Fruit fly (Drosophila melanogaster) whole organism, embryonic: ENCODE measurements around the gene CARPB.

Source experiments
- ATbp ChIP-seq: fragments of 200-800 bp; sonication (Bioruptor generic); optimal IDR thresholded peaks from 2 replicates; lab custom pipeline; 2017; ENCODE audit warnings: missing biosample characterization, mild to moderate bottlenecking, missing genetic modification characterization, missing genetic modification reagents
- Blimp-1 ChIP-seq: fragments of 200-800 bp; sonication (Bioruptor generic); optimal IDR thresholded peaks from 3 replicates; lab custom pipeline; 2018; ENCODE audit warnings: missing biosample characterization, missing genetic modification characterization, mild to moderate bottlenecking, moderate library complexity, missing genetic modification reagents
- Bteb2 ChIP-seq: fragments of 200-800 bp; sonication (Bioruptor generic); optimal IDR thresholded peaks from 2 replicates; lab custom pipeline; 2016; ENCODE audit warnings: missing biosample characterization, missing genetic modification characterization
- CG11247 ChIP-seq: fragments of 200-800 bp; sonication (Bioruptor generic); IDR thresholded peaks from 2 replicates; pipeline ENCODE4 v1.3.6; 2022; ENCODE audit warnings: missing biosample characterization, missing genetic modification characterization
- CG12236 ChIP-seq: fragments of 200-800 bp; sonication (Bioruptor generic); optimal IDR thresholded peaks from 2 replicates; lab custom pipeline; 2016; ENCODE audit warnings: missing biosample characterization, missing genetic modification characterization
- CG12299 ChIP-seq: fragments of 200-800 bp; sonication (Bioruptor generic); optimal IDR thresholded peaks from 2 replicates; lab custom pipeline; 2018; ENCODE audit warnings: missing biosample characterization, mild to moderate bottlenecking, missing genetic modification characterization
- CG15073 ChIP-seq: fragments of 200-800 bp; sonication (Bioruptor generic); optimal IDR thresholded peaks from 2 replicates; lab custom pipeline; 2016; ENCODE audit warnings: missing biosample characterization, missing genetic modification characterization
- CG16863 ChIP-seq: fragments of 200-800 bp; sonication (Bioruptor generic); optimal IDR thresholded peaks from 3 replicates; lab custom pipeline; 2016; ENCODE audit warnings: missing biosample characterization, missing genetic modification characterization
- CG17829 ChIP-seq: fragments of 200-800 bp; optimal IDR thresholded peaks from 2 replicates; lab custom pipeline; 2019; ENCODE audit warnings: missing biosample characterization, mild to moderate bottlenecking, missing genetic modification characterization, moderate library complexity
- CG2678 ChIP-seq: fragments of 200-800 bp; sonication (Bioruptor generic); optimal IDR thresholded peaks from 3 replicates; lab custom pipeline; 2019; ENCODE audit warnings: missing biosample characterization, mild to moderate bottlenecking, missing genetic modification characterization, moderate library complexity
- CG32767 ChIP-seq: fragments of 200-800 bp; sonication (Bioruptor generic); IDR thresholded peaks from 2 replicates; pipeline ENCODE4 v1.3.6; 2022; ENCODE audit warnings: missing biosample characterization, missing genetic modification characterization
- CG4360 ChIP-seq: fragments of 200-800 bp; sonication (Bioruptor generic); IDR thresholded peaks from 2 replicates; pipeline ENCODE4 v1.3.6; 2022; ENCODE audit warnings: missing biosample characterization, missing genetic modification characterization
- CG4820 ChIP-seq: fragments of 200-800 bp; sonication (Bioruptor generic); optimal IDR thresholded peaks from 3 replicates; lab custom pipeline; 2016; ENCODE audit warnings: missing biosample characterization, missing genetic modification characterization
- CG6765 ChIP-seq: fragments of 200-800 bp; sonication (Bioruptor generic); optimal IDR thresholded peaks from 3 replicates; lab custom pipeline; 2017; ENCODE audit warnings: missing biosample characterization, mild to moderate bottlenecking, missing genetic modification characterization
- CG7839 ChIP-seq: fragments of 200-800 bp; sonication (Bioruptor generic); optimal IDR thresholded peaks from 3 replicates; lab custom pipeline; 2018; ENCODE audit warnings: missing biosample characterization, mild to moderate bottlenecking, missing genetic modification characterization, moderate library complexity
- CG7987 ChIP-seq: fragments of 200-800 bp; sonication (Bioruptor generic); optimal IDR thresholded peaks from 2 replicates; lab custom pipeline; 2018; ENCODE audit warnings: missing biosample characterization, mild to moderate bottlenecking, missing genetic modification characterization, moderate library complexity
- CG8388 ChIP-seq: fragments of 200-800 bp; sonication (Bioruptor generic); optimal IDR thresholded peaks from 2 replicates; lab custom pipeline; 2019; ENCODE audit warnings: missing biosample characterization, mild to moderate bottlenecking, missing genetic modification characterization, moderate library complexity
- CG9797 ChIP-seq: fragments of 200-800 bp; sonication (Bioruptor generic); optimal IDR thresholded peaks from 3 replicates; lab custom pipeline; 2018; ENCODE audit warnings: missing biosample characterization, mild to moderate bottlenecking, missing genetic modification characterization
- Camta ChIP-seq: fragments of 200-800 bp; sonication (Bioruptor generic); optimal IDR thresholded peaks from 2 replicates; lab custom pipeline; 2016; ENCODE audit warnings: missing biosample characterization, missing genetic modification characterization
- D ChIP-seq, 2 experiments: fragments of 200-800 bp in 1 of 2; fragments of >200 bp in 1 of 2; sonication (Bioruptor generic) in 1 of 2; optimal IDR thresholded peaks; 2 replicates in 1 of 2; 3 replicates in 1 of 2; lab custom pipeline; 2017; ENCODE audit warnings: mild to moderate bottlenecking in 1 of 2, missing biosample characterization in 1 of 2, missing genetic modification characterization in 1 of 2, missing genetic modification reagents in 1 of 2
- Deaf1 ChIP-seq: fragments of 200-800 bp; optimal IDR thresholded peaks from 3 replicates; lab custom pipeline; 2019; ENCODE audit warnings: missing biosample characterization, mild to moderate bottlenecking, missing genetic modification characterization, moderate library complexity
- ERR ChIP-seq: fragments of 200-800 bp; sonication (Bioruptor generic); optimal IDR thresholded peaks from 2 replicates; lab custom pipeline; 2016; ENCODE audit warnings: missing biosample characterization, missing genetic modification characterization
- GATAe ChIP-seq: fragments of 200-800 bp; sonication (Bioruptor generic); conservative IDR thresholded peaks from 2 replicates; pipeline ENCODE4 v1.3.6; 2022; ENCODE audit warnings: missing biosample characterization, missing genetic modification characterization
- Gug ChIP-seq: fragments of 200-800 bp; sonication (Bioruptor generic); IDR thresholded peaks from 4 replicates; pipeline ENCODE4 v1.3.6; 2022; ENCODE audit warnings: missing biosample characterization, missing genetic modification characterization
- HmgZ ChIP-seq: fragments of 200-800 bp; sonication (Bioruptor generic); optimal IDR thresholded peaks from 2 replicates; lab custom pipeline; 2018; ENCODE audit warnings: missing biosample characterization, mild to moderate bottlenecking, missing genetic modification characterization
- Meics ChIP-seq: fragments of 200-800 bp; sonication (Bioruptor generic); optimal IDR thresholded peaks from 2 replicates; lab custom pipeline; 2017; ENCODE audit warnings: missing biosample characterization, mild to moderate bottlenecking, missing genetic modification characterization
- Mrtf ChIP-seq: fragments of 200-800 bp; sonication (Bioruptor generic); IDR thresholded peaks from 3 replicates; pipeline ENCODE4 v1.3.6; 2022; ENCODE audit warnings: missing biosample characterization, missing genetic modification characterization
- NC2α ChIP-seq: fragments of 200-800 bp; sonication (Bioruptor generic); optimal IDR thresholded peaks from 2 replicates; lab custom pipeline; 2016; ENCODE audit warnings: missing biosample characterization, missing genetic modification characterization
- Rfx ChIP-seq: fragments of 200-800 bp; sonication (Bioruptor generic); IDR thresholded peaks from 2 replicates; pipeline ENCODE4 v1.3.6; 2022; ENCODE audit warnings: missing biosample characterization, missing genetic modification characterization
- Sry-δ ChIP-seq: fragments of 200-800 bp; sonication (Bioruptor generic); optimal IDR thresholded peaks from 2 replicates; lab custom pipeline; 2016; ENCODE audit warnings: missing biosample characterization, missing genetic modification characterization
- Ssrp ChIP-seq: fragments of 200-800 bp; sonication (Bioruptor generic); optimal IDR thresholded peaks from 2 replicates; lab custom pipeline; 2018; ENCODE audit warnings: missing biosample characterization, mild to moderate bottlenecking, missing genetic modification characterization, moderate library complexity
- ara ChIP-seq: fragments of 200-800 bp; sonication (Bioruptor generic); IDR thresholded peaks from 2 replicates; pipeline ENCODE4 v1.3.6; 2022; ENCODE audit warnings: missing biosample characterization, missing genetic modification characterization
- bab2 ChIP-seq: fragments of 200-800 bp; sonication (Bioruptor generic); optimal IDR thresholded peaks from 2 replicates; lab custom pipeline; 2016; ENCODE audit warnings: missing biosample characterization, missing genetic modification characterization
- cad ChIP-seq: fragments of >200 bp; optimal IDR thresholded peaks from 2 replicates; lab custom pipeline; 2017; ENCODE audit warnings: missing biosample characterization, missing genetic modification characterization
- dimm ChIP-seq: fragments of 200-800 bp; sonication (Bioruptor generic); IDR thresholded peaks from 2 replicates; pipeline ENCODE4 v1.3.6; 2022; ENCODE audit warnings: missing biosample characterization, missing genetic modification characterization
- dm ChIP-seq: fragments of 200-800 bp; sonication (Bioruptor generic); optimal IDR thresholded peaks from 3 replicates; lab custom pipeline; 2016; ENCODE audit warnings: missing biosample characterization, missing genetic modification characterization
- fru ChIP-seq: fragments of >200 bp; optimal IDR thresholded peaks from 2 replicates; lab custom pipeline; 2017
- ftz-f1 ChIP-seq: fragments of 200-800 bp; sonication (Bioruptor generic); optimal IDR thresholded peaks from 2 replicates; lab custom pipeline; 2016; ENCODE audit warnings: missing biosample characterization, missing genetic modification characterization
- gfzf ChIP-seq: fragments of 200-800 bp; sonication (Bioruptor generic); optimal IDR thresholded peaks from 2 replicates; lab custom pipeline; 2016; ENCODE audit warnings: missing biosample characterization, mild to moderate bottlenecking, missing genetic modification characterization, moderate library complexity
- ind ChIP-seq: fragments of 200-800 bp; sonication (Bioruptor generic); optimal IDR thresholded peaks from 3 replicates; lab custom pipeline; 2016; ENCODE audit warnings: missing biosample characterization, missing genetic modification characterization
- kay ChIP-seq: fragments of 200-800 bp; sonication (Bioruptor generic); optimal IDR thresholded peaks from 2 replicates; lab custom pipeline; 2016; ENCODE audit warnings: missing biosample characterization, missing genetic modification characterization
- knrl ChIP-seq: fragments of 200-800 bp; sonication (Bioruptor generic); IDR thresholded peaks from 3 replicates; pipeline ENCODE4 v1.3.6; 2022; ENCODE audit warnings: missing biosample characterization, missing genetic modification characterization; ENCODE audit not compliant: partially characterized antibody
- pho ChIP-seq: fragments of 200-800 bp; sonication (Bioruptor generic); optimal IDR thresholded peaks from 2 replicates; lab custom pipeline; 2016; ENCODE audit warnings: missing biosample characterization, missing genetic modification characterization
- psq ChIP-seq: fragments of 200-800 bp; sonication (Bioruptor generic); optimal IDR thresholded peaks from 2 replicates; lab custom pipeline; 2017; ENCODE audit warnings: missing biosample characterization, missing genetic modification characterization
- rib ChIP-seq: fragments of 200-800 bp; sonication (Bioruptor generic); IDR thresholded peaks from 2 replicates; pipeline ENCODE4 v1.3.6; 2022; ENCODE audit warnings: missing biosample characterization, missing genetic modification characterization
- run ChIP-seq: fragments of 200-800 bp; sonication (Bioruptor generic); optimal IDR thresholded peaks from 3 replicates; lab custom pipeline; 2018; ENCODE audit warnings: missing biosample characterization, mild to moderate bottlenecking, missing genetic modification characterization
- salm ChIP-seq: fragments of 200-800 bp; sonication (Bioruptor generic); optimal IDR thresholded peaks from 2 replicates; lab custom pipeline; 2018; ENCODE audit warnings: missing biosample characterization, mild to moderate bottlenecking, missing genetic modification characterization
- ssp ChIP-seq: fragments of 200-800 bp; sonication (Bioruptor generic); IDR thresholded peaks from 2 replicates; pipeline ENCODE4 v1.3.6; 2022; ENCODE audit warnings: missing biosample characterization, missing genetic modification characterization
- tio ChIP-seq: fragments of 200-800 bp; sonication (Bioruptor generic); optimal IDR thresholded peaks from 2 replicates; lab custom pipeline; 2017; ENCODE audit warnings: missing biosample characterization, missing genetic modification characterization, inconsistent platforms
- tx ChIP-seq: fragments of 200-800 bp; sonication (Bioruptor generic); optimal IDR thresholded peaks from 2 replicates; lab custom pipeline; 2016; ENCODE audit warnings: missing biosample characterization, missing genetic modification characterization
- wdn ChIP-seq: fragments of 200-800 bp; sonication (Bioruptor generic); IDR thresholded peaks from 2 replicates; pipeline ENCODE4 v1.3.6; 2022; ENCODE audit warnings: missing biosample characterization, missing genetic modification characterization
- yki ChIP-seq: fragments of >200 bp; optimal IDR thresholded peaks from 3 replicates; lab custom pipeline; 2018

The CARPB gene

DNA sequence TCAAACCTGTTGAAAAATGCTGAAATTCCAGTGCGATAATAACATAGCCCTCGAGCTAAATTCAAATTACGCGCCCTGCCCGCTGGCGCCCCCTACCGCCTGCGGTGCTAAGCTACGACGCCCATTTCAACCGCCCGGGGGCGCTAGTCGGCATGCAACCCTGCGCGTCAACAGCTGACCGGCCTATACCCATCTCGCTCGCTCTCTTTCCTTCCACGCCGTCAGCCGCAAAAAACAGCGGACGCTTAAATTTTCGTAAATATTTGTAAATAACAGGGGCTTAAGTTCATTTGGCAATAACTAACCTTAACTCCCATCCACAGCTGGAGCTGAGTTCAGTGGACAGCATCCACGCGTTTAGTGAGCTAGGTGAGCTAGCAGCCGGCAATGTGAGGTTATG is 4.5 kb upstream of the CARPB start, which contains the start of gene CG1354 (continued):
- peak; percentile 58; the same call in 1 of the 2 replicates for TF ChIP-seq ara (GFP tag; lab: Robert Waterston, UW)
- peak; percentile 35 for TF ChIP-seq CG6765 (GFP tag; lab: Kevin White, UChicago)
- TF ChIP-seq kay (GFP tag; lab: Kevin White, UChicago) = no peak
- peak; percentile 59 for TF ChIP-seq CG16863 (GFP tag; lab: Kevin White, UChicago)
- TF ChIP-seq HmgZ = peak; percentile 76
- TF ChIP-seq tx = peak; percentile 47
- TF ChIP-seq dimm = no peak
- TF ChIP-seq CG11247 (GFP tag; lab: Robert Waterston, UW) = peak; percentile 87
- TF ChIP-seq CG4820 = peak; percentile 54
- TF ChIP-seq Mrtf (GFP tag; lab: Robert Waterston, UW) = peak; percentile 73; the same call in 2 of the 3 replicates
- TF ChIP-seq Bteb2 (GFP tag; lab: Kevin White, UChicago) = peak; percentile 28
- no peak for TF ChIP-seq yki
- TF ChIP-seq tio (GFP tag; lab: Kevin White, UChicago) = no peak
- peak; percentile 73 for TF ChIP-seq CG17829 (tag; lab: Kevin White, UChicago)
- TF ChIP-seq Rfx = peak; percentile 92
- 0 out of 2 replicates have a peak, but pooled peaks have one; percentile 32 for TF ChIP-seq rib (GFP tag; lab: Robert Waterston, UW)
- TF ChIP-seq CG12299 (tag; lab: Kevin White, UChicago) = no peak
- TF ChIP-seq wdn = no peak
- TF ChIP-seq ftz-f1 (GFP tag; lab: Kevin White, UChicago) = peak; percentile 77
- TF ChIP-seq CG2678 (tag; lab: Kevin White, UChicago) = no peak
- peak; percentile 62 for TF ChIP-seq ind (GFP tag; lab: Kevin White, UChicago)
- no peak for TF ChIP-seq GATAe
- peak; percentile 65 for TF ChIP-seq Meics (GFP tag; lab: Kevin White, UChicago)
- peak; percentile 34 for TF ChIP-seq NC2α
- TF ChIP-seq pho (GFP tag; lab: Kevin White, UChicago) = peak; percentile 64
- no peak for TF ChIP-seq fru (lab: Kevin White, UChicago)
- peak; percentile 92 for TF ChIP-seq dm (GFP tag; lab: Kevin White, UChicago)
- TF ChIP-seq psq (GFP tag; lab: Kevin White, UChicago) = no peak
- TF ChIP-seq CG8388 = peak; percentile 7
- TF ChIP-seq ERR (GFP tag; lab: Kevin White, UChicago) = peak; percentile 60
- no peak for TF ChIP-seq run (tag; lab: Kevin White, UChicago)
- TF ChIP-seq CG7839 (tag; lab: Kevin White, UChicago) = peak; percentile 57
- TF ChIP-seq salm = no peak
- peak; percentile 39; the same call in 1 of the 2 replicates for TF ChIP-seq CG32767 (GFP tag; lab: Robert Waterston, UW)
- TF ChIP-seq ATbp = no peak
- TF ChIP-seq Ssrp = no peak
- peak; percentile 65 for TF ChIP-seq CG7987 (GFP tag; lab: Kevin White, UChicago)
- TF ChIP-seq cad (GFP tag; lab: Kevin White, UChicago) = no peak
- peak; percentile 67 for TF ChIP-seq Camta (GFP tag; lab: Kevin White, UChicago)
- TF ChIP-seq gfzf (GFP tag; lab: Kevin White, UChicago) = peak; percentile 40
- peak; percentile 42 for TF ChIP-seq CG12236 (GFP tag; lab: Kevin White, UChicago)
- no peak for TF ChIP-seq D (optimal IDR thresholded peaks at IDR 0.05; lab: Kevin White, UChicago)
- peak; percentile 15 for TF ChIP-seq D (GFP tag; optimal IDR thresholded peaks at IDR 0.05; lab: Kevin White, UChicago)
- peak; percentile 59 for TF ChIP-seq Sry-δ (GFP tag; lab: Kevin White, UChicago)
- TF ChIP-seq CG15073 = no peak
- no peak for TF ChIP-seq Blimp-1
- TF ChIP-seq Deaf1 (tag; lab: Kevin White, UChicago) = no peak
- TF ChIP-seq CG9797 = peak; percentile 44
- TF ChIP-seq bab2 (GFP tag; lab: Kevin White, UChicago) = peak; percentile 57
- TF ChIP-seq knrl = peak; percentile 41; the same call in 1 of the 3 replicates
- peak; percentile 62 for TF ChIP-seq ssp (GFP tag; lab: Robert Waterston, UW)
- TF ChIP-seq Gug (GFP tag; lab: Robert Waterston, UW) = peak; percentile 83
- TF ChIP-seq CG4360 (GFP tag; lab: Robert Waterston, UW) = no peak
